Fruit fly (Drosophila melanogaster) whole organism, embryonic: Measurements from ENCODE around the gene Mec2.
A peak's percentile ranks its signal among the peaks of the same experiment; 100 is the strongest.

Experiments
- Blimp-1 ChIP-seq: fragments of 200-800 bp; sonication (Bioruptor generic); optimal IDR thresholded peaks from 3 replicates; lab custom pipeline; 2018; ENCODE audit warnings: missing biosample characterization, missing genetic modification characterization, mild to moderate bottlenecking, moderate library complexity, missing genetic modification reagents
- CG11504 ChIP-seq: fragments of 200-800 bp; sonication (Bioruptor generic); optimal IDR thresholded peaks from 3 replicates; lab custom pipeline; 2019; ENCODE audit warnings: missing biosample characterization, mild to moderate bottlenecking, missing genetic modification characterization, moderate library complexity
- CG15011 ChIP-seq: fragments of 200-800 bp; sonication (Bioruptor generic); optimal IDR thresholded peaks from 3 replicates; lab custom pipeline; 2018; ENCODE audit warnings: missing biosample characterization, mild to moderate bottlenecking, missing genetic modification characterization
- CG3065 ChIP-seq: fragments of 200-800 bp; sonication (Bioruptor generic); optimal IDR thresholded peaks from 2 replicates; lab custom pipeline; 2016; ENCODE audit warnings: missing biosample characterization, missing genetic modification characterization
- CG32532 ChIP-seq: fragments of 200-800 bp; sonication (Bioruptor generic); IDR thresholded peaks from 2 replicates; pipeline ENCODE4 v1.3.6; 2022; ENCODE audit warnings: missing biosample characterization, missing genetic modification characterization
- CG32772 ChIP-seq: fragments of 200-800 bp; sonication (Bioruptor generic); IDR thresholded peaks from 2 replicates; pipeline ENCODE4 v1.3.6; 2022; ENCODE audit warnings: missing biosample characterization, missing genetic modification characterization
- CG33213 ChIP-seq: fragments of 200-800 bp; sonication (Bioruptor generic); optimal IDR thresholded peaks from 3 replicates; lab custom pipeline; 2016; ENCODE audit warnings: missing biosample characterization, missing genetic modification characterization
- CG3847 ChIP-seq: fragments of 200-800 bp; sonication (Bioruptor generic); IDR thresholded peaks from 2 replicates; pipeline ENCODE4 v1.3.6; 2022; ENCODE audit warnings: missing biosample characterization, missing genetic modification characterization
- CG4404 ChIP-seq: fragments of 200-800 bp; sonication (Bioruptor generic); IDR thresholded peaks from 2 replicates; pipeline ENCODE4 v1.3.6; 2022; ENCODE audit warnings: missing biosample characterization, missing genetic modification characterization
- CG4820 ChIP-seq: fragments of 200-800 bp; sonication (Bioruptor generic); optimal IDR thresholded peaks from 3 replicates; lab custom pipeline; 2016; ENCODE audit warnings: missing biosample characterization, missing genetic modification characterization
- CG6272 ChIP-seq: fragments of 200-800 bp; sonication (Bioruptor generic); IDR thresholded peaks from 2 replicates; pipeline ENCODE4 v1.3.6; 2022; ENCODE audit warnings: missing biosample characterization, missing genetic modification characterization
- CG6791 ChIP-seq: fragments of 200-800 bp; sonication (Bioruptor generic); IDR thresholded peaks from 3 replicates; pipeline ENCODE4 v1.3.6; 2022; ENCODE audit warnings: missing biosample characterization, missing genetic modification characterization; ENCODE audit not compliant: partially characterized antibody
- CG7357 ChIP-seq: fragments of 200-800 bp; sonication (Bioruptor generic); IDR thresholded peaks from 3 replicates; pipeline ENCODE4 v1.3.6; 2022; ENCODE audit warnings: missing biosample characterization, missing genetic modification characterization
- CG7928 ChIP-seq: fragments of 200-800 bp; sonication (Bioruptor generic); optimal IDR thresholded peaks from 2 replicates; lab custom pipeline; 2017; ENCODE audit warnings: missing biosample characterization, mild to moderate bottlenecking, missing genetic modification characterization
- CG8290 ChIP-seq, 3 experiments: fragments of 200-800 bp; sonication (Bioruptor generic); optimal IDR thresholded peaks; 2 replicates each; lab custom pipeline; 2016 to 2019; ENCODE audit warnings: missing biosample characterization in 3 of 3, missing genetic modification characterization in 3 of 3, mild to moderate bottlenecking in 2 of 3, moderate library complexity in 1 of 3
- CG8478 ChIP-seq: fragments of >200 bp; optimal IDR thresholded peaks from 2 replicates; lab custom pipeline; 2018
- CG9727 ChIP-seq: fragments of 200-800 bp; sonication (Bioruptor generic); optimal IDR thresholded peaks from 3 replicates; lab custom pipeline; 2017; ENCODE audit warnings: missing biosample characterization, mild to moderate bottlenecking, missing genetic modification characterization
- Dp ChIP-seq: fragments of 200-800 bp; sonication (Bioruptor generic); optimal IDR thresholded peaks from 2 replicates; lab custom pipeline; 2018; ENCODE audit warnings: missing biosample characterization, mild to moderate bottlenecking, missing genetic modification characterization, moderate library complexity
- Mad ChIP-seq: fragments of 200-800 bp; sonication (Bioruptor generic); optimal IDR thresholded peaks from 2 replicates; lab custom pipeline; 2016; ENCODE audit warnings: missing biosample characterization, missing genetic modification characterization
- Max ChIP-seq: fragments of 200-800 bp; sonication (Bioruptor generic); optimal IDR thresholded peaks from 2 replicates; lab custom pipeline; 2016; ENCODE audit warnings: missing biosample characterization, mild to moderate bottlenecking, missing genetic modification characterization
- Sox100B ChIP-seq: fragments of 200-800 bp; sonication (Bioruptor generic); optimal IDR thresholded peaks from 3 replicates; lab custom pipeline; 2018; ENCODE audit warnings: missing biosample characterization, mild to moderate bottlenecking, missing genetic modification characterization
- Taf1 ChIP-seq: fragments of 200-800 bp; sonication (Bioruptor generic); IDR thresholded peaks from 2 replicates; pipeline ENCODE4 v1.3.6; 2022; ENCODE audit warnings: missing biosample characterization, missing genetic modification characterization
- Vsx1 ChIP-seq: fragments of 200-800 bp; sonication (Bioruptor generic); optimal IDR thresholded peaks from 2 replicates; lab custom pipeline; 2017; ENCODE audit warnings: missing biosample characterization, mild to moderate bottlenecking, missing genetic modification characterization, missing genetic modification reagents
- eve ChIP-seq, 2 experiments: fragments of >200 bp; optimal IDR thresholded peaks; 2 replicates each; lab custom pipeline; 2017; ENCODE audit warnings: missing biosample characterization in 2 of 2, missing genetic modification characterization in 2 of 2
- ewg ChIP-seq: fragments of 200-800 bp; sonication (Bioruptor generic); optimal IDR thresholded peaks from 3 replicates; lab custom pipeline; 2017; ENCODE audit warnings: mild to moderate bottlenecking, missing biosample characterization, missing genetic modification reagents, missing genetic modification characterization
- gcm ChIP-seq: fragments of 200-800 bp; sonication (Bioruptor generic); optimal IDR thresholded peaks from 2 replicates; lab custom pipeline; 2019; ENCODE audit warnings: missing biosample characterization, mild to moderate bottlenecking, missing genetic modification characterization, moderate library complexity
- grn ChIP-seq: fragments of 200-800 bp; sonication (Bioruptor generic); optimal IDR thresholded peaks from 3 replicates; lab custom pipeline; 2017; ENCODE audit warnings: missing biosample characterization, missing genetic modification characterization
- her ChIP-seq: fragments of 200-800 bp; sonication (Bioruptor generic); optimal IDR thresholded peaks from 2 replicates; lab custom pipeline; 2016; ENCODE audit warnings: missing biosample characterization, missing genetic modification characterization
- jing ChIP-seq: fragments of 200-800 bp; sonication (Bioruptor generic); optimal IDR thresholded peaks from 2 replicates; lab custom pipeline; 2018; ENCODE audit warnings: missing biosample characterization, mild to moderate bottlenecking, missing genetic modification characterization
- maf-S ChIP-seq: fragments of 200-800 bp; sonication (Bioruptor generic); optimal IDR thresholded peaks from 2 replicates; lab custom pipeline; 2016; ENCODE audit warnings: missing biosample characterization, missing genetic modification characterization
- oc ChIP-seq: fragments of 200-800 bp; sonication (Bioruptor generic); optimal IDR thresholded peaks from 2 replicates; lab custom pipeline; 2018; ENCODE audit warnings: missing biosample characterization, mild to moderate bottlenecking, missing genetic modification characterization, moderate library complexity
- rib ChIP-seq: fragments of 200-800 bp; sonication (Bioruptor generic); IDR thresholded peaks from 2 replicates; pipeline ENCODE4 v1.3.6; 2022; ENCODE audit warnings: missing biosample characterization, missing genetic modification characterization
- ro ChIP-seq: fragments of 200-800 bp; sonication (Bioruptor generic); IDR thresholded peaks from 2 replicates; pipeline ENCODE4 v1.3.6; 2022; ENCODE audit warnings: missing biosample characterization, missing genetic modification characterization
- run ChIP-seq: fragments of 200-800 bp; sonication (Bioruptor generic); optimal IDR thresholded peaks from 3 replicates; lab custom pipeline; 2018; ENCODE audit warnings: missing biosample characterization, mild to moderate bottlenecking, missing genetic modification characterization
- salm ChIP-seq: fragments of 200-800 bp; sonication (Bioruptor generic); optimal IDR thresholded peaks from 2 replicates; lab custom pipeline; 2018; ENCODE audit warnings: missing biosample characterization, mild to moderate bottlenecking, missing genetic modification characterization
- sens ChIP-seq: fragments of 200-800 bp; sonication (Bioruptor generic); peaks from one replicate; lab custom pipeline; 2016; ENCODE audit warnings: missing biosample characterization, missing genetic modification characterization
- shn ChIP-seq: fragments of 200-800 bp; sonication (Bioruptor generic); optimal IDR thresholded peaks from 3 replicates; lab custom pipeline; 2016; ENCODE audit warnings: missing biosample characterization, missing genetic modification characterization
- sr ChIP-seq: fragments of 200-800 bp; sonication (Bioruptor generic); IDR thresholded peaks from 3 replicates; pipeline ENCODE4 v1.3.6; 2022; ENCODE audit warnings: missing biosample characterization, missing genetic modification characterization
- tna ChIP-seq: fragments of 200-800 bp; sonication (Bioruptor generic); IDR thresholded peaks from 2 replicates; pipeline ENCODE4 v1.3.6; 2022; ENCODE audit warnings: missing biosample characterization, missing genetic modification characterization; ENCODE audit not compliant: partially characterized antibody
- twi ChIP-seq: fragments of 200-800 bp; optimal IDR thresholded peaks from 2 replicates; lab custom pipeline; 2019; ENCODE audit warnings: missing biosample characterization, mild to moderate bottlenecking, missing genetic modification characterization, moderate library complexity
- unpg ChIP-seq: fragments of 200-800 bp; sonication (Bioruptor generic); optimal IDR thresholded peaks from 3 replicates; lab custom pipeline; 2018; ENCODE audit warnings: missing biosample characterization, mild to moderate bottlenecking, missing genetic modification characterization, moderate library complexity
- vvl ChIP-seq: fragments of 200-800 bp; sonication (Bioruptor generic); IDR thresholded peaks from 2 replicates; pipeline ENCODE4 v1.3.6; 2022; ENCODE audit warnings: missing biosample characterization, missing genetic modification characterization
- wek ChIP-seq: fragments of 200-800 bp; sonication (Bioruptor generic); optimal IDR thresholded peaks from 3 replicates; lab custom pipeline; 2018; ENCODE audit warnings: missing biosample characterization, mild to moderate bottlenecking, missing genetic modification characterization, moderate library complexity
- yki ChIP-seq: fragments of >200 bp; optimal IDR thresholded peaks from 3 replicates; lab custom pipeline; 2018

Mec2 gene

DNA sequence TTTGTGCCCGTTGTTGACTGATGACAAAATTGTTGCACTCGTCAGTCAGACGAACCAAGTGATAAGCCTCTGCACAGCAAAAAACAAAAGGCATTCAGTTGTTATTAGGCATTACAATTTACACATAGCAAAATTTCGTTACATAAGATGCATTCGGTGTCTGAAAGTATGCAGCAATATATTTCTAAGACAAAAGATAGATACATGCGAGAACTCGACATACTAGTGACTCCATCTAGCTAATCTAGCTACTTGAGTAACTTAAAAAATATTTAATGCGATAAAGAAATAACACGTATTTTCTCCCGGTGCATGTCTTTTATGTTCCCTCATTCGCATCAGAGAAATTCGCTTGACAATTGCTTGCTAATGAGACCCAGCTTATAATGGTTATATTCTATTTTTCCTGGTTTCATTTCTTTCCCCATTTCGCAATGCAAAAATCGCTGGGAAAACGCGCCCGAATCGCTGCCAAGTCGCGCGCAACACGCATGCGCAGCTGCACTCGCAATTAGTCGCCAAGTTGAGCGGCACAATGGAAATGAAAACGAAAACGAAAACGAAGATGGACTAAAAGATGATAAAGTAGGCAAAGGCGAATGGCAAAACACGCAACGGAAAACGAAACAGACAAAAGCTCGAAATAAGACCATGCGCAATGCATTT lies 25.5 kb upstream of the Mec2 start (continued):
- no peak for TF ChIP-seq Sox100B (GFP tag; lab: Kevin White, UChicago)
- peak; percentile 6 for TF ChIP-seq ewg (GFP tag; lab: Kevin White, UChicago)
- no peak for TF ChIP-seq CG4820
- no peak for TF ChIP-seq CG33213 (GFP tag; lab: Kevin White, UChicago)
- TF ChIP-seq gcm (GFP tag; lab: Kevin White, UChicago) = no peak
- TF ChIP-seq ro (GFP tag; lab: Robert Waterston, UW) = no peak
- no peak for TF ChIP-seq jing (GFP tag; lab: Kevin White, UChicago)
- no peak for TF ChIP-seq vvl (GFP tag; lab: Robert Waterston, UW)
- TF ChIP-seq unpg (GFP tag; lab: Kevin White, UChicago) = peak; percentile 40
- TF ChIP-seq Mad = no peak

dm6 chrX:19163446-19163845 lies 24.4 kb upstream of the Mec2 start:
- no peak for TF ChIP-seq CG32532 (GFP tag; lab: Robert Waterston, UW)
- TF ChIP-seq shn (GFP tag; lab: Kevin White, UChicago) = no peak
- TF ChIP-seq CG7357 = no peak
- TF ChIP-seq sens (GFP tag; lab: Kevin White, UChicago) = peak; percentile 45
- TF ChIP-seq CG32772 (GFP tag; lab: Robert Waterston, UW) = no peak
- TF ChIP-seq CG11504 (tag; lab: Kevin White, UChicago) = no peak
- TF ChIP-seq oc = peak; percentile 41
- TF ChIP-seq run (tag; lab: Kevin White, UChicago) = no peak
- TF ChIP-seq CG9727 (GFP tag; lab: Kevin White, UChicago) = no peak
- no peak for TF ChIP-seq jing (GFP tag; lab: Kevin White, UChicago)
- peak; percentile 93 for TF ChIP-seq Blimp-1 (GFP tag; lab: Kevin White, UChicago)
- no peak for TF ChIP-seq Dp (GFP tag; lab: Kevin White, UChicago)
- TF ChIP-seq Max (GFP tag; lab: Kevin White, UChicago) = no peak
- no peak for TF ChIP-seq CG8478 (lab: Kevin White, UChicago)
- 0 out of 3 replicates have a peak, but pooled peaks have one; percentile 22 for TF ChIP-seq CG6791 (GFP tag; lab: Robert Waterston, UW)
- TF ChIP-seq CG7928 (GFP tag; lab: Kevin White, UChicago) = no peak
- no peak for TF ChIP-seq Vsx1 (GFP tag; lab: Kevin White, UChicago)
- TF ChIP-seq tna = no peak
- no peak for TF ChIP-seq yki
- no peak for TF ChIP-seq sr (GFP tag; lab: Robert Waterston, UW)
- TF ChIP-seq grn = peak; percentile 13
- no peak for TF ChIP-seq CG8290 (GFP tag; optimal IDR thresholded peaks at IDR 0.05; lab: Kevin White, UChicago)
- no peak for TF ChIP-seq CG8290 (tag; optimal IDR thresholded peaks at IDR 0.05; lab: Kevin White, UChicago)
- no peak for TF ChIP-seq twi (tag; lab: Kevin White, UChicago)
- TF ChIP-seq wek (GFP tag; lab: Kevin White, UChicago) = no peak
- TF ChIP-seq CG3065 (GFP tag; lab: Kevin White, UChicago) = no peak
- TF ChIP-seq maf-S = no peak
- TF ChIP-seq CG4404 (GFP tag; lab: Robert Waterston, UW) = no peak
- no peak for TF ChIP-seq rib (GFP tag; lab: Robert Waterston, UW)
- TF ChIP-seq Taf1 = no peak
- TF ChIP-seq salm (tag; lab: Kevin White, UChicago) = no peak
- TF ChIP-seq CG3847 (GFP tag; lab: Robert Waterston, UW) = no peak
- TF ChIP-seq eve (GFP tag; optimal IDR thresholded peaks at IDR 0.05; lab: Kevin White, UChicago) = no peak
- TF ChIP-seq CG6272 (GFP tag; lab: Robert Waterston, UW) = no peak
- no peak for TF ChIP-seq CG15011
- TF ChIP-seq her = no peak
